Fruit fly (Drosophila melanogaster) whole organism, wandering third instar larva: ENCODE results near the gene Dpy-30L1.

Source experiments
- Abd-B ChIP-seq: fragments of >200 bp; optimal IDR thresholded peaks from 2 replicates; lab custom pipeline; 2017; ENCODE audit warnings: missing biosample characterization, missing genetic modification characterization
- CrebA ChIP-seq: fragments of 200-800 bp; sonication (Bioruptor generic); optimal IDR thresholded peaks from 2 replicates; lab custom pipeline; 2016; ENCODE audit warnings: missing biosample characterization, mild to moderate bottlenecking, missing genetic modification characterization, borderline replicate concordance
- Dfd ChIP-seq: fragments of >200 bp; optimal IDR thresholded peaks from 2 replicates; lab custom pipeline; 2017; ENCODE audit warnings: missing biosample characterization, missing genetic modification characterization
- Dif ChIP-seq: fragments of 200-275, 200-300 bp; sonication (Bioruptor generic); optimal IDR thresholded peaks from 2 replicates; lab custom pipeline; 2018; ENCODE audit warnings: missing biosample characterization, missing genetic modification characterization; ENCODE audit not compliant: partially characterized antibody
- Hr83 ChIP-seq: fragments of 200-300 bp; sonication (Bioruptor generic); optimal IDR thresholded peaks from 2 replicates; lab custom pipeline; 2016; ENCODE audit warnings: missing biosample characterization, mild to moderate bottlenecking, missing genetic modification characterization, moderate library complexity; ENCODE audit not compliant: poor library complexity, severe bottlenecking
- Myc ChIP-seq: fragments of >200 bp; optimal IDR thresholded peaks from 2 replicates; lab custom pipeline; 2017
- Sp1 ChIP-seq: fragments of 200-800 bp; sonication (Bioruptor generic); optimal IDR thresholded peaks from 3 replicates; lab custom pipeline; 2019; ENCODE audit warnings: missing biosample characterization, mild to moderate bottlenecking, missing genetic modification characterization, moderate library complexity
- fru ChIP-seq: fragments of 200-800 bp; sonication (Bioruptor generic); optimal IDR thresholded peaks from 3 replicates; lab custom pipeline; 2016; ENCODE audit warnings: missing biosample characterization, mild to moderate bottlenecking, missing genetic modification characterization
- h ChIP-seq: fragments of 200-800 bp; sonication (Bioruptor generic); optimal IDR thresholded peaks from 3 replicates; lab custom pipeline; 2016; ENCODE audit warnings: missing biosample characterization, mild to moderate bottlenecking, missing genetic modification characterization
- lola ChIP-seq: fragments of >200 bp; optimal IDR thresholded peaks from 2 replicates; lab custom pipeline; 2017; ENCODE audit warnings: missing biosample characterization, missing genetic modification characterization
- psq ChIP-seq: fragments of 200-800 bp; sonication (Bioruptor generic); optimal IDR thresholded peaks from 3 replicates; lab custom pipeline; 2017; ENCODE audit warnings: missing biosample characterization, mild to moderate bottlenecking, missing genetic modification characterization, moderate library complexity
- usp ChIP-seq: fragments of >200 bp; optimal IDR thresholded peaks from 2 replicates; lab custom pipeline; 2017; ENCODE audit warnings: missing biosample characterization, missing genetic modification characterization

- no peak for TF ChIP-seq Sp1 (GFP tag; lab: Kevin White, UChicago)
- no peak for TF ChIP-seq Dfd (GFP tag; lab: Kevin White, UChicago)
- TF ChIP-seq usp (GFP tag; lab: Kevin White, UChicago): no peak
- no peak for TF ChIP-seq Myc (lab: Kevin White, UChicago)
- TF ChIP-seq h (GFP tag; lab: Kevin White, UChicago): no peak
- no peak for TF ChIP-seq Dif
- TF ChIP-seq Hr83 (GFP tag; lab: Kevin White, UChicago): no peak
- TF ChIP-seq psq (GFP tag; lab: Kevin White, UChicago): no peak
- no peak for TF ChIP-seq Abd-B
- no peak for TF ChIP-seq lola (GFP tag; lab: Kevin White, UChicago)
- no peak for TF ChIP-seq CrebA (GFP tag; lab: Kevin White, UChicago)
- no peak for TF ChIP-seq fru (GFP tag; lab: Kevin White, UChicago)
These were observed 49.5 kb upstream of the Dpy-30L1 start for dm6 chr2L:10682912-10683311.
